Fruit fly (Drosophila melanogaster) whole organism, embryonic: ENCODE measurements around the gene CG10834.
A peak's percentile ranks its signal among the peaks of the same experiment; 100 is the strongest.

Source experiments
- Aef1 ChIP-seq: fragments of 200-800 bp; sonication (Bioruptor generic); IDR thresholded peaks from 3 replicates; pipeline ENCODE4 v1.3.6; 2022; ENCODE audit warnings: missing biosample characterization, missing genetic modification characterization
- BEAF-32 ChIP-seq: fragments of 200-800 bp; sonication (Bioruptor generic); optimal IDR thresholded peaks from 3 replicates; lab custom pipeline; 2017; ENCODE audit warnings: missing biosample characterization, missing genetic modification characterization, mild to moderate bottlenecking, moderate library complexity, missing genetic modification reagents
- CG12104 ChIP-seq: fragments of 200-800 bp; sonication (Bioruptor generic); optimal IDR thresholded peaks from 3 replicates; lab custom pipeline; 2016; ENCODE audit warnings: missing biosample characterization, missing genetic modification characterization
- CG14860 ChIP-seq: fragments of 200-800 bp; sonication (Bioruptor generic); IDR thresholded peaks from 3 replicates; pipeline ENCODE4 v1.3.6; 2022; ENCODE audit warnings: missing biosample characterization, missing genetic modification characterization; ENCODE audit not compliant: partially characterized antibody
- CG1602 ChIP-seq: fragments of 200-800 bp; sonication (Bioruptor generic); optimal IDR thresholded peaks from 3 replicates; lab custom pipeline; 2016; ENCODE audit warnings: missing biosample characterization, missing genetic modification characterization
- CG16813 ChIP-seq: fragments of 200-800 bp; sonication (Bioruptor generic); IDR thresholded peaks from 3 replicates; pipeline ENCODE4 v1.3.6; 2022; ENCODE audit warnings: missing biosample characterization, missing genetic modification characterization; ENCODE audit not compliant: partially characterized antibody
- CG17912 ChIP-seq: fragments of 200-800 bp; sonication (Bioruptor generic); optimal IDR thresholded peaks from 2 replicates; lab custom pipeline; 2018; ENCODE audit warnings: missing biosample characterization, mild to moderate bottlenecking, missing genetic modification characterization
- CG2678 ChIP-seq: fragments of 200-800 bp; sonication (Bioruptor generic); optimal IDR thresholded peaks from 3 replicates; lab custom pipeline; 2019; ENCODE audit warnings: missing biosample characterization, mild to moderate bottlenecking, missing genetic modification characterization, moderate library complexity
- CG3163 ChIP-seq: fragments of 200-800 bp; sonication (Bioruptor generic); optimal IDR thresholded peaks from 3 replicates; lab custom pipeline; 2016; ENCODE audit warnings: missing biosample characterization, missing genetic modification characterization
- CG33557 ChIP-seq: fragments of 200-800 bp; sonication (Bioruptor generic); optimal IDR thresholded peaks from 2 replicates; lab custom pipeline; 2019; ENCODE audit warnings: missing biosample characterization, mild to moderate bottlenecking, missing genetic modification characterization, moderate library complexity
- CG3726 ChIP-seq: fragments of 200-800 bp; sonication (Bioruptor generic); IDR thresholded peaks from 3 replicates; pipeline ENCODE4, ENCODE4 v1.3.6; 2022; ENCODE audit warnings: missing biosample characterization, missing genetic modification characterization
- CG6791 ChIP-seq: fragments of 200-800 bp; sonication (Bioruptor generic); IDR thresholded peaks from 3 replicates; pipeline ENCODE4 v1.3.6; 2022; ENCODE audit warnings: missing biosample characterization, missing genetic modification characterization; ENCODE audit not compliant: partially characterized antibody
- CG7963 ChIP-seq: fragments of 200-800 bp; sonication (Bioruptor generic); IDR thresholded peaks from 3 replicates; pipeline ENCODE4 v1.3.6; 2022; ENCODE audit warnings: missing biosample characterization, missing genetic modification characterization; ENCODE audit not compliant: partially characterized antibody
- D19B ChIP-seq: fragments of 200-800 bp; sonication (Bioruptor generic); optimal IDR thresholded peaks from 2 replicates; lab custom pipeline; 2017; ENCODE audit warnings: missing biosample characterization, mild to moderate bottlenecking, missing genetic modification characterization
- Deaf1 ChIP-seq: fragments of 200-800 bp; optimal IDR thresholded peaks from 3 replicates; lab custom pipeline; 2019; ENCODE audit warnings: missing biosample characterization, mild to moderate bottlenecking, missing genetic modification characterization, moderate library complexity
- Doc3 ChIP-seq: fragments of 200-800 bp; sonication (Bioruptor generic); IDR thresholded peaks from 3 replicates; pipeline ENCODE4 v1.3.6; 2022; ENCODE audit warnings: missing biosample characterization, missing genetic modification characterization; ENCODE audit not compliant: partially characterized antibody
- H15 ChIP-seq: fragments of 200-800 bp; sonication (Bioruptor generic); IDR thresholded peaks from 3 replicates; pipeline ENCODE4 v1.3.6; 2022; ENCODE audit warnings: missing biosample characterization, missing genetic modification characterization
- HLH4C ChIP-seq: fragments of 200-800 bp; sonication (Bioruptor generic); IDR thresholded peaks from 3 replicates; pipeline ENCODE4 v1.3.6; 2022; ENCODE audit warnings: missing biosample characterization, missing genetic modification characterization; ENCODE audit not compliant: partially characterized antibody
- Hand ChIP-seq: fragments of 200-800 bp; sonication (Bioruptor generic); optimal IDR thresholded peaks from 2 replicates; lab custom pipeline; 2017; ENCODE audit warnings: mild to moderate bottlenecking, missing biosample characterization, missing genetic modification reagents, missing genetic modification characterization
- MBD-R2 ChIP-seq: fragments of 200-800 bp; sonication (Bioruptor generic); IDR thresholded peaks from 2 replicates; pipeline ENCODE4 v1.3.6; 2022; ENCODE audit warnings: missing biosample characterization, missing genetic modification characterization
- Optix ChIP-seq: fragments of 200-800 bp; sonication (Bioruptor generic); IDR thresholded peaks from 3 replicates; pipeline ENCODE4 v1.3.6; 2022; ENCODE audit warnings: missing biosample characterization, missing genetic modification characterization
- Rfx ChIP-seq: fragments of 200-800 bp; sonication (Bioruptor generic); IDR thresholded peaks from 2 replicates; pipeline ENCODE4 v1.3.6; 2022; ENCODE audit warnings: missing biosample characterization, missing genetic modification characterization
- Sry-δ ChIP-seq: fragments of 200-800 bp; sonication (Bioruptor generic); optimal IDR thresholded peaks from 2 replicates; lab custom pipeline; 2016; ENCODE audit warnings: missing biosample characterization, missing genetic modification characterization
- chinmo ChIP-seq: fragments of 200-800 bp; sonication (Bioruptor generic); IDR thresholded peaks from 4 replicates; pipeline ENCODE4 v1.3.6; 2022; ENCODE audit warnings: missing biosample characterization, missing genetic modification characterization; ENCODE audit not compliant: partially characterized antibody
- crol ChIP-seq: fragments of 200-800 bp; sonication (Bioruptor generic); IDR thresholded peaks from 2 replicates; pipeline ENCODE4 v1.3.6; 2022; ENCODE audit warnings: missing biosample characterization, missing genetic modification characterization
- crp ChIP-seq, 2 experiments: fragments of 200-800 bp; sonication (Bioruptor generic); optimal IDR thresholded peaks; 2 replicates in 1 of 2; 3 replicates in 1 of 2; lab custom pipeline; 2017; ENCODE audit warnings: missing biosample characterization in 2 of 2, missing genetic modification characterization in 2 of 2, mild to moderate bottlenecking in 1 of 2, moderate library complexity in 1 of 2
- fd96Cb ChIP-seq: fragments of 200-800 bp; sonication (Bioruptor generic); optimal IDR thresholded peaks from 2 replicates; lab custom pipeline; 2018; ENCODE audit warnings: missing biosample characterization, mild to moderate bottlenecking, missing genetic modification characterization, moderate library complexity
- grn ChIP-seq: fragments of 200-800 bp; sonication (Bioruptor generic); optimal IDR thresholded peaks from 3 replicates; lab custom pipeline; 2017; ENCODE audit warnings: missing biosample characterization, missing genetic modification characterization
- hb ChIP-seq: fragments of 200-800 bp; sonication (Bioruptor generic); IDR thresholded peaks from 3 replicates; pipeline ENCODE4 v1.3.6; 2022; ENCODE audit warnings: missing biosample characterization, missing genetic modification characterization; ENCODE audit not compliant: partially characterized antibody
- inv ChIP-seq: fragments of 200-800 bp; sonication (Bioruptor generic); IDR thresholded peaks from 2 replicates; pipeline ENCODE4 v1.3.6; 2022; ENCODE audit warnings: missing biosample characterization, missing genetic modification characterization; ENCODE audit not compliant: partially characterized antibody
- knrl ChIP-seq: fragments of 200-800 bp; sonication (Bioruptor generic); IDR thresholded peaks from 3 replicates; pipeline ENCODE4 v1.3.6; 2022; ENCODE audit warnings: missing biosample characterization, missing genetic modification characterization; ENCODE audit not compliant: partially characterized antibody
- mld ChIP-seq: fragments of 200-800 bp; sonication (Bioruptor generic); IDR thresholded peaks from 3 replicates; pipeline ENCODE4 v1.3.6; 2022; ENCODE audit warnings: missing biosample characterization, missing genetic modification characterization; ENCODE audit not compliant: partially characterized antibody
- nerfin-1 ChIP-seq: fragments of 200-800 bp; sonication (Bioruptor generic); optimal IDR thresholded peaks from 3 replicates; lab custom pipeline; 2019; ENCODE audit warnings: missing biosample characterization, mild to moderate bottlenecking, missing genetic modification characterization, moderate library complexity
- nerfin-2 ChIP-seq: fragments of 200-800 bp; sonication (Bioruptor generic); IDR thresholded peaks from 2 replicates; pipeline ENCODE4 v1.3.6; 2022; ENCODE audit warnings: missing biosample characterization, missing genetic modification characterization; ENCODE audit not compliant: partially characterized antibody
- otp ChIP-seq: fragments of 200-800 bp; sonication (Bioruptor generic); IDR thresholded peaks from 3 replicates; pipeline ENCODE4, ENCODE4 v1.3.6; 2022; ENCODE audit warnings: missing biosample characterization, missing genetic modification characterization
- p53 ChIP-seq: fragments of 200-800 bp; sonication (Bioruptor generic); optimal IDR thresholded peaks from 2 replicates; lab custom pipeline; 2016; ENCODE audit warnings: missing biosample characterization, missing genetic modification characterization
- scrt ChIP-seq: fragments of 200-800 bp; sonication (Bioruptor generic); optimal IDR thresholded peaks from 2 replicates; lab custom pipeline; 2018; ENCODE audit warnings: missing biosample characterization, mild to moderate bottlenecking, missing genetic modification characterization, moderate library complexity
- sisA ChIP-seq: fragments of 200-800 bp; sonication (Bioruptor generic); IDR thresholded peaks from 2 replicates; pipeline ENCODE4 v1.3.6; 2022; ENCODE audit warnings: missing biosample characterization, missing genetic modification characterization
- slbo ChIP-seq: fragments of 200-800 bp; sonication (Bioruptor generic); IDR thresholded peaks from 2 replicates; pipeline ENCODE4 v1.3.6; 2022; ENCODE audit warnings: missing biosample characterization, missing genetic modification characterization
- so ChIP-seq: fragments of 200-800 bp; sonication (Bioruptor generic); IDR thresholded peaks from 3 replicates; pipeline ENCODE4 v1.3.6; 2022; ENCODE audit warnings: missing biosample characterization, missing genetic modification characterization
- ssp ChIP-seq: fragments of 200-800 bp; sonication (Bioruptor generic); IDR thresholded peaks from 2 replicates; pipeline ENCODE4 v1.3.6; 2022; ENCODE audit warnings: missing biosample characterization, missing genetic modification characterization
- sug ChIP-seq: fragments of 200-800 bp; optimal IDR thresholded peaks from 2 replicates; lab custom pipeline; 2019; ENCODE audit warnings: missing biosample characterization, mild to moderate bottlenecking, missing genetic modification characterization, moderate library complexity
- tap ChIP-seq: fragments of 200-800 bp; optimal IDR thresholded peaks from 3 replicates; lab custom pipeline; 2019; ENCODE audit warnings: missing biosample characterization, mild to moderate bottlenecking, missing genetic modification characterization, moderate library complexity
- tna ChIP-seq: fragments of 200-800 bp; sonication (Bioruptor generic); IDR thresholded peaks from 2 replicates; pipeline ENCODE4 v1.3.6; 2022; ENCODE audit warnings: missing biosample characterization, missing genetic modification characterization; ENCODE audit not compliant: partially characterized antibody
- unc-4 ChIP-seq: fragments of 200-800 bp; sonication (Bioruptor generic); IDR thresholded peaks from 2 replicates; pipeline ENCODE4 v1.3.6; 2022; ENCODE audit warnings: missing biosample characterization, missing genetic modification characterization; ENCODE audit not compliant: partially characterized antibody

The CG10834 gene

DNA sequence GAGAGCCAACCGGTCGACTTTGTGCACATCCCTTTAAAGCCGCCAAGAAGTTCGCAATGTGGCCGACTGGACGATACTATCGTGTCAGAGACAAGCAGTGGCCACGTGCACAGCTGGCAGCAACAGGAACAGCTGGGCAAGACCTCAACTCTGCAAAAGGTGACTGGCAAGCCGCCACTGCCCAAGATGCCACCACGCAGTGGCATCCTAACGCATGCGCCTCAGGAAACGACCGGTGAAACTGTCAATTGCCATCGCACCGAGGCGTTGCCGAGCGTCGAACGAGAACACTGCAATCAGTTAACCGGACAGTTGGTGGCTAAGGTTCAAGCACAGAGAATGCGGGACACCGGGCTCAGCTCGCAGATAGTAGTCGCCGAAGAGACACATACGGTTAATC, 39.1 kb upstream of the CG10834 start (continued):
- 0 out of 3 replicates have a peak, but pooled peaks have one; percentile 8 for TF ChIP-seq H15 (GFP tag; lab: Robert Waterston, UW)
- peak; percentile 62 for TF ChIP-seq BEAF-32 (GFP tag; lab: Kevin White, UChicago)
- no peak for TF ChIP-seq CG12104 (GFP tag; lab: Kevin White, UChicago)
- TF ChIP-seq knrl (GFP tag; lab: Robert Waterston, UW): peak; percentile 33; the same call in 1 of the 3 replicates
- TF ChIP-seq nerfin-2 (GFP tag; lab: Robert Waterston, UW): 0 out of 2 replicates have a peak, but pooled peaks have one; percentile 22
- TF ChIP-seq Aef1 (GFP tag; lab: Robert Waterston, UW): no peak
- TF ChIP-seq scrt: peak; percentile 42
- 0 out of 2 replicates have a peak, but pooled peaks have one; percentile 19 for TF ChIP-seq MBD-R2 (GFP tag; lab: Robert Waterston, UW)
- TF ChIP-seq otp (GFP tag; lab: Robert Waterston, UW): no peak
- peak; percentile 28 for TF ChIP-seq Sry-δ (GFP tag; lab: Kevin White, UChicago)
- peak; percentile 92 for TF ChIP-seq Deaf1
- peak in 1 of 2 experiments; percentile 80 for TF ChIP-seq crp (GFP tag; optimal IDR thresholded peaks at IDR 0.05; lab: Kevin White, UChicago)
- TF ChIP-seq Doc3 (GFP tag; lab: Robert Waterston, UW): peak; percentile 48; the same call in 2 of the 3 replicates
- peak; percentile 67 for TF ChIP-seq unc-4 (GFP tag; lab: Robert Waterston, UW)
- no peak for TF ChIP-seq Rfx (GFP tag; lab: Robert Waterston, UW)

DNA sequence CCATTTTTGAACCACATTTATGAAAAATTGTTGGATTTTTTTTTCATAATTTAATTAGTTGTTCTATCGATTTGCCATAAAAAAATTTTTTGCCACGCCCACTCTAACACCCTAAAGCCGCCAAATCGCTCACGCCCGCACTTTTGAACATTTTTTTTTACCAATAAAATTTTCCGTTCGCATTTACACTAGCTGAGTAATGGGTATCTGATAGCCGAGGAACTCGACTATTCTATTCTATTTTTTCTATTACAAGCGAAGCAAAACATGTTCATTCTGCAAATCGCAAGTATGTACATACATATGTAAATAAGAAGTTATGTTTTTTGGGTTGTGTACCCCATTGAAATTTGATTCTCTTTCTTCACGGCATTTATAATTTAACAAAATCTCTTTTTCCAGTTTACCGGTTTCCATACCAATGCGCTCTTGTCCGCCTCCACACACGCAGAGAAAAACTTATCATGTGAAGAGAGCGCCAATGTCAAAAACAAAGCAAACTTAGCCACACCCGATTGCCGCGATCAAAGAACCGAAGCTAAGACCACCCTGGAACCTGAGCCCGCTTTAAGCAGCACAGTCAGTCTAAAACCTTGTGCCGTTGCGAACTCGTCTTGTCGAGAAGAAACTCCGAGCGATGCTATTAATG, 38.3 kb upstream of the CG10834 start:
- 0 out of 3 replicates have a peak, but pooled peaks have one; percentile 29 for TF ChIP-seq CG16813 (GFP tag; lab: Robert Waterston, UW)
- peak; percentile 55; the same call in 1 of the 3 replicates for TF ChIP-seq mld (GFP tag; lab: Robert Waterston, UW)
- TF ChIP-seq so (GFP tag; lab: Robert Waterston, UW): no peak
- peak; percentile 44; the same call in 1 of the 3 replicates for TF ChIP-seq CG7963
- TF ChIP-seq tna (GFP tag; lab: Robert Waterston, UW): peak; percentile 88
- peak; percentile 56; the same call in 1 of the 2 replicates for TF ChIP-seq nerfin-2 (GFP tag; lab: Robert Waterston, UW)
- no peak for TF ChIP-seq grn (GFP tag; lab: Kevin White, UChicago)
- no peak for TF ChIP-seq CG33557 (GFP tag; lab: Kevin White, UChicago)
- TF ChIP-seq sug (tag; lab: Kevin White, UChicago): no peak
- TF ChIP-seq CG3163: peak; percentile 80
- TF ChIP-seq Hand: no peak
- TF ChIP-seq tap (tag; lab: Kevin White, UChicago): no peak
- TF ChIP-seq Optix: no peak
- peak; percentile 22 for TF ChIP-seq CG2678
- TF ChIP-seq sisA: no peak
- peak; percentile 73 for TF ChIP-seq CG14860
- no peak for TF ChIP-seq slbo
- TF ChIP-seq nerfin-1 (tag; lab: Kevin White, UChicago): no peak
- TF ChIP-seq HLH4C (GFP tag; lab: Robert Waterston, UW): peak; percentile 88
- TF ChIP-seq chinmo (GFP tag; lab: Robert Waterston, UW): 0 out of 4 replicates have a peak, but pooled peaks have one; percentile 52
- peak; percentile 69; the same call in 1 of the 3 replicates for TF ChIP-seq hb (GFP tag; lab: Robert Waterston, UW)
- no peak for TF ChIP-seq CG1602 (GFP tag; lab: Kevin White, UChicago)
- no peak for TF ChIP-seq p53 (GFP tag; lab: Kevin White, UChicago)
- TF ChIP-seq CG17912 (GFP tag; lab: Kevin White, UChicago): no peak
- TF ChIP-seq D19B: peak; percentile 65
- TF ChIP-seq inv (GFP tag; lab: Robert Waterston, UW): peak; percentile 26; the same call in 1 of the 2 replicates
- TF ChIP-seq crol (GFP tag; lab: Robert Waterston, UW): no peak
- no peak for TF ChIP-seq unc-4 (GFP tag; lab: Robert Waterston, UW)
- no peak for TF ChIP-seq ssp
- TF ChIP-seq CG6791 (GFP tag; lab: Robert Waterston, UW): 0 out of 3 replicates have a peak, but pooled peaks have one; percentile 47
- TF ChIP-seq CG3726 (GFP tag; lab: Robert Waterston, UW): no peak
- no peak for TF ChIP-seq fd96Cb (tag; lab: Kevin White, UChicago)
